Worm (Caenorhabditis elegans) whole organism, L4/young adult: Measurements from ENCODE around the gene F36A4.5.

Experiments
- dao-5 ChIP-seq: sonication (generic microtip); optimal IDR thresholded peaks from 2 replicates; lab custom pipeline; 2016; ENCODE audit warnings: missing genotype, missing genetic modification characterization, moderate library complexity, missing compliant biosample characterization
- him-1 ChIP-seq: sonication (generic microtip); optimal IDR thresholded peaks from 2 replicates; lab custom pipeline; 2016; ENCODE audit warnings: missing genotype, missing genetic modification reagents, missing genetic modification characterization, missing compliant biosample characterization

ce11 chrIV:4259433-4259832, 5.9 kb upstream of the F36A4.5 start:
- no peak for TF ChIP-seq dao-5 (tag; lab: Kevin White, UChicago)
- TF ChIP-seq him-1 (tag; lab: Kevin White, UChicago) = no peak
